Fruit fly (Drosophila melanogaster) whole organism, embryonic: ENCODE measurements around the gene CG9288.

Source experiments
- CG43689 ChIP-seq: fragments of 200-800 bp; sonication (Bioruptor generic); IDR thresholded peaks from 2 replicates; pipeline ENCODE4 v1.3.6; 2022; ENCODE audit warnings: missing biosample characterization, missing genetic modification characterization
- CG6813 ChIP-seq: fragments of 200-800 bp; sonication (Bioruptor generic); optimal IDR thresholded peaks from 2 replicates; lab custom pipeline; 2017; ENCODE audit warnings: missing biosample characterization, missing genetic modification characterization, mild to moderate bottlenecking, moderate library complexity, missing genetic modification reagents
- CG9817 ChIP-seq: fragments of 200-800 bp; sonication (Bioruptor generic); optimal IDR thresholded peaks from 2 replicates; lab custom pipeline; 2018; ENCODE audit warnings: missing biosample characterization, mild to moderate bottlenecking, missing genetic modification characterization, moderate library complexity
- CoRest ChIP-seq: fragments of 200-800 bp; sonication (Bioruptor generic); optimal IDR thresholded peaks from 3 replicates; lab custom pipeline; 2018; ENCODE audit warnings: missing biosample characterization, mild to moderate bottlenecking, missing genetic modification characterization, moderate library complexity
- D19A ChIP-seq: fragments of 200-800 bp; optimal IDR thresholded peaks from 3 replicates; lab custom pipeline; 2019; ENCODE audit warnings: missing biosample characterization, mild to moderate bottlenecking, missing genetic modification characterization, moderate library complexity
- Rx ChIP-seq: fragments of 200-800 bp; sonication (Bioruptor generic); IDR thresholded peaks from 2 replicates; pipeline ENCODE4 v1.3.6; 2022; ENCODE audit warnings: missing biosample characterization, missing genetic modification characterization
- ac ChIP-seq: fragments of 200-800 bp; sonication (Bioruptor generic); optimal IDR thresholded peaks from 3 replicates; lab custom pipeline; 2017; ENCODE audit warnings: missing biosample characterization, mild to moderate bottlenecking, missing genetic modification characterization
- ato ChIP-seq: fragments of 200-800 bp; sonication (Bioruptor generic); IDR thresholded peaks from 2 replicates; pipeline ENCODE4 v1.3.6; 2022; ENCODE audit warnings: missing biosample characterization, missing genetic modification characterization; ENCODE audit not compliant: partially characterized antibody
- disco-r ChIP-seq: fragments of 200-800 bp; sonication (Bioruptor generic); optimal IDR thresholded peaks from 2 replicates; lab custom pipeline; 2016; ENCODE audit warnings: missing biosample characterization, missing genetic modification characterization
- grau ChIP-seq: fragments of 200-800 bp; optimal IDR thresholded peaks from 3 replicates; lab custom pipeline; 2019; ENCODE audit warnings: missing biosample characterization, mild to moderate bottlenecking, missing genetic modification characterization, moderate library complexity
- hth ChIP-seq: fragments of >200 bp; optimal IDR thresholded peaks from 2 replicates; lab custom pipeline; 2017; ENCODE audit warnings: inconsistent platforms
- pita ChIP-seq: fragments of 200-800 bp; sonication (Bioruptor generic); optimal IDR thresholded peaks from 2 replicates; lab custom pipeline; 2017; ENCODE audit warnings: missing biosample characterization, mild to moderate bottlenecking, missing genetic modification characterization
- sens-2 ChIP-seq: fragments of 200-800 bp; sonication (Bioruptor generic); IDR thresholded peaks from 2 replicates; pipeline ENCODE4 v1.3.6; 2022; ENCODE audit warnings: missing biosample characterization, missing genetic modification characterization

DNA sequence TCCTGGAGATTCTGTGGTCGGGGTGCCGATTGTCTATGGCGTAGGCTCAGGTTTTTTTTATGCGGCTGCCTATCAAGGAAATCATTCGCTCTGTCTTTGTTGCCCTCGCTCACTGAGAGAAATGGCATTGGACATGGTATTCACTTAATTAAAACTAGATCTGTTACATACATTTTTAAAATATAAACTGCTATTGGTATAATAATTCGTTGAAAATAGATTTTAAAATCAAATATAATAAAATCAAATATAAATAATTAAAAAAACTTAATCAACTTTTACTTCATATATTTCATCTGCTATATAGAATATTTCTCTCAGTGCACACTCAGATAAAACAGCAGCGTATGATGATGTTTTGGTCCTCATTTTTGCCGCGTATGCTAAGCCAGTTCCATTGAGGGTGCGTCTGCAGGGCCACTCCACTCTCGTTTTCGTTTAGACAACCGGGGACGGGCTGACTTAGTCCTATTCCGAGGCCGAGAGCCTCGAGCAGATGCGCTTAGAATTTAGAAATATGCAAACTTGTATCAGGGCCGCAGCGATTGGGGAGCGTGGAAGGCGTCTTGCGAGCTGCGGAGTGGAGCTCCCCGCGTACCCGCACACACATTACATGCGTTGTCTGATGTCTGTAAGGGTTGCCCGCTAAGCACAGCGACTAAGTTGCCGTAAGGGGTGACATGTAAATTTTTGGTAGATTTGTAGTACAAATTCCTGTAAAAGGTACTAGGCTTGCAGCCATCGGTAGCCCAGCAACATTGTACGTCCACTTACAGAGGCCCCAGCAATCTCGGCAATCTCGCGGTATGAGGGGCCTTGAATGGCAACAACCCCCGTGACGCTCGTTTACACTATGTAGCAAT lies 20.4 kb downstream of the CG9288 start:
- TF ChIP-seq grau (tag; lab: Kevin White, UChicago): peak; percentile 62
- TF ChIP-seq CG9817 (tag; lab: Kevin White, UChicago): no peak
- peak; percentile 18 for TF ChIP-seq ac (GFP tag; lab: Kevin White, UChicago)
- TF ChIP-seq sens-2 (GFP tag; lab: Robert Waterston, UW): no peak
- TF ChIP-seq CoRest (tag; lab: Kevin White, UChicago): peak; percentile 58
- no peak for TF ChIP-seq CG43689 (GFP tag; lab: Robert Waterston, UW)
- no peak for TF ChIP-seq pita (GFP tag; lab: Kevin White, UChicago)
- TF ChIP-seq disco-r (GFP tag; lab: Kevin White, UChicago): no peak
- no peak for TF ChIP-seq hth (lab: Kevin White, UChicago)
- TF ChIP-seq CG6813 (GFP tag; lab: Kevin White, UChicago): peak; percentile 55
- TF ChIP-seq ato (GFP tag; lab: Robert Waterston, UW): no peak
- no peak for TF ChIP-seq Rx (GFP tag; lab: Robert Waterston, UW)
- peak; percentile 44 for TF ChIP-seq D19A (tag; lab: Kevin White, UChicago)
